Fruit fly (Drosophila melanogaster): ENCODE results near the gene Acsf3.

Acsf3 gene

DNA sequence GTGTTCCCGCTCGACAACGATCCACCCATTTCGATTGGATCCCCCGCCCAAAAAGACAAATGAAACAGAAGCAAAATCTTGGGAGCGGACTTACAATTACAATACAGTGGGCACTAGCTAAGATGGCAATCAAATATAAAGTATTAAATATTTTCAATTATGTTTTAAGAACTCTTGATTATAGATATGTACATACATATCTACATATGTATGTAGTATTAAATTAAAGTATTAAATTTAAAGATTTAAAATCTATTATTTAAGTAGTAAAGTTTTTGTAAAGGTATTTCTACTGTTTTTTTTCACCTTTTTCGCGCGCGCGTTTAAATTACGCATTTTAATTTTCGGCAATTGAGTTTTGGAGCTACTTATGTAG is 5.9 kb downstream of the Acsf3 start (continued):
- TF ChIP-seq Med (GFP tag) (no peak), so (GFP tag; IDR thresholded peaks at IDR 0.05) (peak; percentile 77; the same call in 2 of the 3 replicates), danr (GFP tag; IDR thresholded peaks at IDR 0.05) (peak; percentile 47; the same call in 1 of the 2 replicates), CG17361 (GFP tag; IDR thresholded peaks at IDR 0.05) (peak; percentile 86), CTCF (GFP tag; optimal IDR thresholded peaks at IDR 0.05) (no peak), CG3163 (GFP tag; optimal IDR thresholded peaks at IDR 0.05) (no peak), CG7556 (GFP tag; optimal IDR thresholded peaks at IDR 0.05) (peak; percentile 77), Atf-2 (GFP tag; optimal IDR thresholded peaks at IDR 0.05) (no peak), z (GFP tag; IDR thresholded peaks at IDR 0.05) (no peak), knrl (GFP tag; IDR thresholded peaks at IDR 0.05; ENCODE audit: partially characterized antibody) (no peak), insv (GFP tag; optimal IDR thresholded peaks at IDR 0.05) (no peak), CG9932 (GFP tag; IDR thresholded peaks at IDR 0.05) (peak; percentile 80), Dfd (GFP tag; optimal IDR thresholded peaks at IDR 0.05) (no peak), CG12391 (tag; optimal IDR thresholded peaks at IDR 0.05) (peak; percentile 89), mam (GFP tag; optimal IDR thresholded peaks at IDR 0.05) (no peak), CG10366 (GFP tag; IDR thresholded peaks at IDR 0.05) (peak; percentile 55), CG43689 (GFP tag; IDR thresholded peaks at IDR 0.05) (no peak), CG10979 (tag; optimal IDR thresholded peaks at IDR 0.05) (peak; percentile 88), CG6254 (GFP tag; optimal IDR thresholded peaks at IDR 0.05) (peak; percentile 60), CG10209 (GFP tag; optimal IDR thresholded peaks at IDR 0.05) (peak; percentile 76), bigmax (GFP tag; optimal IDR thresholded peaks at IDR 0.05) (no peak), Xrp1 (GFP tag; IDR thresholded peaks at IDR 0.05) (peak; percentile 80), CG10543 (GFP tag; optimal IDR thresholded peaks at IDR 0.05) (peak; percentile 88), klu (GFP tag; IDR thresholded peaks at IDR 0.05) (peak; percentile 56; the same call in 1 of the 2 replicates), CG14050 (GFP tag; IDR thresholded peaks at IDR 0.05) (0 out of 3 replicates have a peak, but pooled peaks have one; percentile 21), grn (GFP tag; optimal IDR thresholded peaks at IDR 0.05) (no peak), dmrt99B (tag; optimal IDR thresholded peaks at IDR 0.05) (peak; percentile 85), Neu2 (GFP tag; optimal IDR thresholded peaks at IDR 0.05; ENCODE audit: borderline replicate concordance) (no peak), ERR (GFP tag; optimal IDR thresholded peaks at IDR 0.05) (no peak), CG13287 (GFP tag; IDR thresholded peaks at IDR 0.05; ENCODE audit: partially characterized antibody) (no peak), CrebB (tag; optimal IDR thresholded peaks at IDR 0.05) (no peak), CG6654 (GFP tag; optimal IDR thresholded peaks at IDR 0.05) (no peak), tup (GFP tag; optimal IDR thresholded peaks at IDR 0.05) (peak; percentile 5), NC2α (GFP tag; optimal IDR thresholded peaks at IDR 0.05) (no peak), Hey (tag; optimal IDR thresholded peaks at IDR 0.05) (no peak), CG10431 (GFP tag; optimal IDR thresholded peaks at IDR 0.05) (peak; percentile 60), stwl (tag; optimal IDR thresholded peaks at IDR 0.05) (no peak), B-H2 (GFP tag; optimal IDR thresholded peaks at IDR 0.05) (peak; percentile 33), CG4328 (GFP tag; optimal IDR thresholded peaks at IDR 0.05) (peak; percentile 56), Drgx (GFP tag; IDR thresholded peaks at IDR 0.05) (peak; percentile 62), lab (GFP tag; optimal IDR thresholded peaks at IDR 0.05) (peak; percentile 83), az2 (GFP tag; optimal IDR thresholded peaks at IDR 0.05) (peak; percentile 65), CG7745 (tag; optimal IDR thresholded peaks at IDR 0.05) (no peak), gem (tag; optimal IDR thresholded peaks at IDR 0.05) (peak; percentile 91), NK7.1 (GFP tag; optimal IDR thresholded peaks at IDR 0.05) (no peak), CG1024 (GFP tag; IDR thresholded peaks at IDR 0.05) (peak; percentile 57), CG6175 (GFP tag; IDR thresholded peaks at IDR 0.05) (no peak), sr (GFP tag; IDR thresholded peaks at IDR 0.05) (no peak), CG15514 (GFP tag; optimal IDR thresholded peaks at IDR 0.05) (peak; percentile 64), dysf (GFP tag; IDR thresholded peaks at IDR 0.05) (peak; percentile 85), disco-r (GFP tag; optimal IDR thresholded peaks at IDR 0.05) (no peak), sima (GFP tag; optimal IDR thresholded peaks at IDR 0.05) (no peak)
